Fruit fly (Drosophila melanogaster): ENCODE data around the gene Klp67A.

DNA sequence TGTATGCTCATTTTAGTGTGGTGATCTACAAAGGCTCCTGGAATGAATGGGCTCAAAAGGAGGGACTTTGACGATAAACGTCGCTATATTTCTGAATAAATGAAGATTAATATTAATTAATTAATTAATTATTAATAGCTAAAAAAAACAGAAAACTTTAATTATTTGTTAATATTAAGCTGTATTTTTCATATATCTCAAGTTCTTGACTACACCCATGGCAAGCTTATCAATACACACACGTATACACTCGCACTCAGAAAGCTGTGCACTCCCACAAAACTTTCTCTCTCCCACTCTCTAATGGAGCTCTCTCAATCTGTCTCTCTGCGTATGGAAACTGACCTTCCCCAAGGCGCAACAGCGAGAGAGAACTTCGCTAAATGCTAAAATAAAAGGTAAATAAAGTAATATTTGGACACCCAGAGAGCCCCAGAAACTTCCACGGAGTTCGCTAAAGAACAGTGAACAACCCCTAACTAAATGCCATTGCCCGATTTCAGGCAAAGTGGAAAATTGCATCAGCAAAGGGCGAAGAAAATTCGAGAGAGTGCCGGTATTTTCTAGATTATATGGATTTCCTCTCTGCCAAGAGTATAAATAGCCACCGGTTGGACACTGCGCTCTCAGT, 6.6 kb upstream of the Klp67A start:
- TF ChIP-seq CG8478 (optimal IDR thresholded peaks at IDR 0.05) (no peak), CTCF (optimal IDR thresholded peaks at IDR 0.05) (no peak)

All from S2 (cell line).